Worm (Caenorhabditis elegans): Measurements from ENCODE around the gene srg-47.

Gene srg-47

ce11 chrV:14506713-14507675 lies 49.1 kb downstream of the srg-47 start:
- TF ChIP-seq egl-27 (tag; optimal IDR thresholded peaks at IDR 0.05) (peak; percentile 84), C34F6.9 (tag; optimal IDR thresholded peaks at IDR 0.05) (no peak), nhr-25 (tag; optimal IDR thresholded peaks at IDR 0.05) (peak; percentile 84), snpc-4 (tag; optimal IDR thresholded peaks at IDR 0.05) (no peak), nhr-23 (tag; optimal IDR thresholded peaks at IDR 0.05) (peak; percentile 98), sem-4 (tag; optimal IDR thresholded peaks at IDR 0.05) (peak; percentile 60), ceh-16 (tag; optimal IDR thresholded peaks at IDR 0.05) (peak; percentile 100), sma-9 (GFP tag; optimal IDR thresholded peaks at IDR 0.05) (peak; percentile 94), sma-9 (tag; optimal IDR thresholded peaks at IDR 0.05) (no peak), mab-5 (tag; optimal IDR thresholded peaks at IDR 0.05) (no peak), gmeb-1 (tag; optimal IDR thresholded peaks at IDR 0.05) (no peak), nhr-10 (tag; optimal IDR thresholded peaks at IDR 0.05) (no peak), blmp-1 (tag; optimal IDR thresholded peaks at IDR 0.05; ENCODE audit: insufficient read depth) (peak; percentile 90), elt-1 (tag; optimal IDR thresholded peaks at IDR 0.05) (peak; percentile 100), lsy-2 (tag; optimal IDR thresholded peaks at IDR 0.05) (peak in 1 of 2 experiments; percentile 15)

- peak; percentile 85 for TF ChIP-seq nhr-21 (tag; optimal IDR thresholded peaks at IDR 0.05)
- peak; percentile 42 for TF ChIP-seq sem-4 (tag; optimal IDR thresholded peaks at IDR 0.05)
- TF ChIP-seq egl-27 (tag; optimal IDR thresholded peaks at IDR 0.05), result peak; percentile 73
- TF ChIP-seq gmeb-1 (tag; optimal IDR thresholded peaks at IDR 0.05), result peak; percentile 24
- no peak for TF ChIP-seq zag-1 (tag; optimal IDR thresholded peaks at IDR 0.05)
- peak; percentile 33 for TF ChIP-seq blmp-1 (tag; optimal IDR thresholded peaks at IDR 0.05; ENCODE audit: insufficient read depth)
- TF ChIP-seq sma-3 (GFP tag; optimal IDR thresholded peaks at IDR 0.05), result peak; percentile 44
- peak; percentile 48 for TF ChIP-seq nhr-25 (tag; optimal IDR thresholded peaks at IDR 0.05)
- no peak for TF ChIP-seq nhr-23 (tag; optimal IDR thresholded peaks at IDR 0.05)
- peak; percentile 89 for TF ChIP-seq ceh-16 (tag; optimal IDR thresholded peaks at IDR 0.05)
- peak in 1 of 2 experiments; percentile 4 for TF ChIP-seq mdl-1 (tag; optimal IDR thresholded peaks at IDR 0.05)
- TF ChIP-seq sma-9 (GFP tag; optimal IDR thresholded peaks at IDR 0.05), result peak; percentile 40
- no peak for TF ChIP-seq sma-9 (tag; optimal IDR thresholded peaks at IDR 0.05)
- TF ChIP-seq snpc-4 (tag; optimal IDR thresholded peaks at IDR 0.05), result no peak
- TF ChIP-seq F13H6.1 (tag; optimal IDR thresholded peaks at IDR 0.05), result no peak
- peak; percentile 28 for TF ChIP-seq skn-1 (tag; optimal IDR thresholded peaks at IDR 0.05)
- no peak for TF ChIP-seq ztf-4 (tag; optimal IDR thresholded peaks at IDR 0.05)
- TF ChIP-seq unc-39 (tag; optimal IDR thresholded peaks at IDR 0.05), result no peak
- TF ChIP-seq elt-1 (tag; optimal IDR thresholded peaks at IDR 0.05), result peak; percentile 85
- peak; percentile 90 for TF ChIP-seq fos-1 (tag; optimal IDR thresholded peaks at IDR 0.05)
Measured at ce11 chrV:14505745-14506214, 50.3 kb downstream of the srg-47 start.
